Worm (Caenorhabditis elegans) whole organism, late embryonic: ENCODE results near the gene Y69A2AR.1.

ENCODE experiments used
- C08G9.2 ChIP-seq: sonication (generic microtip); optimal IDR thresholded peaks from 2 replicates; lab custom pipeline; 2016; ENCODE audit warnings: mild to moderate bottlenecking, missing genetic modification characterization, moderate library complexity, missing compliant biosample characterization
- C38D4.7 ChIP-seq: fragments of 200-800 bp; sonication (Bioruptor generic); optimal IDR thresholded peaks from 2 replicates; lab custom pipeline; 2018; ENCODE audit warnings: mild to moderate bottlenecking, missing genetic modification characterization, moderate library complexity, missing compliant biosample characterization
- F13H6.1 ChIP-seq: sonication (generic microtip); optimal IDR thresholded peaks from 2 replicates; lab custom pipeline; 2016; ENCODE audit warnings: missing genetic modification characterization, missing compliant biosample characterization
- K09A11.1 ChIP-seq: sonication (generic microtip); optimal IDR thresholded peaks from 2 replicates; lab custom pipeline; 2017; ENCODE audit warnings: antibody characterized with exemption, mild to moderate bottlenecking, missing genetic modification characterization, missing compliant biosample characterization; ENCODE audit not compliant: insufficient read depth
- T23F11.4 ChIP-seq: fragments of 200-800 bp; sonication (Bioruptor generic); optimal IDR thresholded peaks from 2 replicates; lab custom pipeline; 2018; ENCODE audit warnings: mild to moderate bottlenecking, missing genetic modification characterization, missing compliant biosample characterization
- ahr-1 ChIP-seq: sonication (generic microtip); optimal IDR thresholded peaks from 2 replicates; lab custom pipeline; 2016; ENCODE audit warnings: missing genetic modification characterization, missing compliant biosample characterization
- ama-1 ChIP-seq: fragments of 150-350 bp; optimal IDR thresholded peaks from 2 replicates; lab custom pipeline; 2014
- ceh-14 ChIP-seq: sonication (generic microtip); optimal IDR thresholded peaks from 2 replicates; lab custom pipeline; 2016; ENCODE audit warnings: missing genotype, missing genetic modification characterization, missing compliant biosample characterization
- ceh-18 ChIP-seq: sonication (generic microtip); optimal IDR thresholded peaks from 2 replicates; lab custom pipeline; 2016; ENCODE audit warnings: missing genetic modification characterization, missing compliant biosample characterization
- ceh-19 ChIP-seq: fragments of 200-800 bp; sonication (Bioruptor generic); optimal IDR thresholded peaks from 2 replicates; lab custom pipeline; 2018; ENCODE audit warnings: mild to moderate bottlenecking, missing genetic modification characterization, missing compliant biosample characterization
- ceh-2 ChIP-seq: sonication (generic microtip); optimal IDR thresholded peaks from 2 replicates; lab custom pipeline; 2016; ENCODE audit warnings: missing genotype, missing genetic modification characterization, missing compliant biosample characterization
- ceh-22 ChIP-seq: sonication (generic microtip); optimal IDR thresholded peaks from 2 replicates; lab custom pipeline; 2017; ENCODE audit warnings: missing biosample characterization, missing genetic modification characterization
- ceh-24 ChIP-seq: sonication (generic microtip); optimal IDR thresholded peaks from 2 replicates; lab custom pipeline; 2016; ENCODE audit warnings: mild to moderate bottlenecking, missing genetic modification characterization, missing compliant biosample characterization
- ceh-30 ChIP-seq: fragments of 150-350 bp; optimal IDR thresholded peaks from 2 replicates; lab custom pipeline; 2014; ENCODE audit warnings: missing biosample characterization, missing genetic modification characterization
- ceh-31 ChIP-seq: sonication (generic microtip); optimal IDR thresholded peaks from 2 replicates; lab custom pipeline; 2016; ENCODE audit warnings: missing genetic modification characterization, missing compliant biosample characterization
- ceh-34 ChIP-seq: sonication (generic microtip); optimal IDR thresholded peaks from 2 replicates; lab custom pipeline; 2016; ENCODE audit warnings: mild to moderate bottlenecking, missing genetic modification characterization, missing compliant biosample characterization
- ceh-45 ChIP-seq: fragments of 200-800 bp; sonication (Bioruptor generic); IDR thresholded peaks from 2 replicates; pipeline ENCODE4 v1.3.6; 2022; ENCODE audit warnings: missing genetic modification reagents, missing genetic modification characterization, missing compliant biosample characterization
- ceh-48 ChIP-seq: sonication (generic microtip); optimal IDR thresholded peaks from 2 replicates; lab custom pipeline; 2016; ENCODE audit warnings: missing genetic modification characterization, inconsistent platforms, missing compliant biosample characterization
- che-1 ChIP-seq: sonication (generic microtip); optimal IDR thresholded peaks from 2 replicates; lab custom pipeline; 2016; ENCODE audit warnings: mild to moderate bottlenecking, missing genetic modification characterization, missing compliant biosample characterization
- elt-2 ChIP-seq: sonication (generic microtip); optimal IDR thresholded peaks from 2 replicates; lab custom pipeline; 2016; ENCODE audit warnings: missing genetic modification reagents, missing genetic modification characterization, missing compliant biosample characterization
- ets-4 ChIP-seq: sonication (generic microtip); optimal IDR thresholded peaks from 2 replicates; lab custom pipeline; 2016; ENCODE audit warnings: missing genetic modification characterization, missing compliant biosample characterization
- eyg-1 ChIP-seq: sonication (generic microtip); optimal IDR thresholded peaks from 2 replicates; lab custom pipeline; 2016; ENCODE audit warnings: missing genotype, missing genetic modification characterization, missing compliant biosample characterization
- fkh-10 ChIP-seq: fragments of 150-350 bp; optimal IDR thresholded peaks from 2 replicates; lab custom pipeline; 2014; ENCODE audit warnings: missing biosample characterization, missing genetic modification reagents, missing genetic modification characterization
- gmeb-2 ChIP-seq: sonication (generic microtip); optimal IDR thresholded peaks from 2 replicates; lab custom pipeline; 2016; ENCODE audit warnings: missing genetic modification characterization, inconsistent platforms, missing compliant biosample characterization
- hlh-13 ChIP-seq: fragments of 200-800 bp; sonication (Bioruptor generic); optimal IDR thresholded peaks from 2 replicates; lab custom pipeline; 2018; ENCODE audit warnings: mild to moderate bottlenecking, missing genetic modification characterization, missing compliant biosample characterization
- hlh-15 ChIP-seq: sonication (generic microtip); optimal IDR thresholded peaks from 2 replicates; lab custom pipeline; 2016; ENCODE audit warnings: missing genetic modification characterization, missing compliant biosample characterization
- hlh-30 ChIP-seq: sonication (generic microtip); optimal IDR thresholded peaks from 2 replicates; lab custom pipeline; 2017; ENCODE audit warnings: antibody characterized with exemption, missing genetic modification characterization, missing compliant biosample characterization; ENCODE audit not compliant: insufficient read depth
- lim-6 ChIP-seq: sonication (generic microtip); optimal IDR thresholded peaks from 2 replicates; lab custom pipeline; 2016; ENCODE audit warnings: missing genetic modification characterization, missing compliant biosample characterization
- lin-11 ChIP-seq: fragments of 200-800 bp; sonication (Bioruptor generic); optimal IDR thresholded peaks from 2 replicates; lab custom pipeline; 2018; ENCODE audit warnings: mild to moderate bottlenecking, missing genetic modification characterization, missing compliant biosample characterization
- mec-3 ChIP-seq: sonication (generic microtip); optimal IDR thresholded peaks from 2 replicates; lab custom pipeline; 2016; ENCODE audit warnings: borderline replicate concordance, missing genetic modification characterization, missing compliant biosample characterization
- nfya-1 ChIP-seq: sonication (generic microtip); optimal IDR thresholded peaks from 2 replicates; lab custom pipeline; 2017; ENCODE audit warnings: missing genetic modification characterization, mild to moderate bottlenecking, missing compliant biosample characterization, antibody characterized with exemption, moderate library complexity
- nhr-11 ChIP-seq: fragments of 150-350 bp; optimal IDR thresholded peaks from 2 replicates; lab custom pipeline; 2014; ENCODE audit warnings: missing biosample characterization, missing genetic modification characterization
- nhr-232 ChIP-seq: sonication (generic microtip); optimal IDR thresholded peaks from 2 replicates; lab custom pipeline; 2016; ENCODE audit warnings: missing genetic modification characterization, missing compliant biosample characterization
- npax-4 ChIP-seq: sonication (generic microtip); optimal IDR thresholded peaks from 2 replicates; lab custom pipeline; 2016; ENCODE audit warnings: missing genetic modification characterization, missing compliant biosample characterization
- odd-2 ChIP-seq: sonication (generic microtip); optimal IDR thresholded peaks from 2 replicates; lab custom pipeline; 2017; ENCODE audit warnings: antibody characterized with exemption, mild to moderate bottlenecking, missing genetic modification characterization, missing compliant biosample characterization
- pat-9 ChIP-seq: fragments of 200-800 bp; sonication (Bioruptor generic); optimal IDR thresholded peaks from 2 replicates; lab custom pipeline; 2018; ENCODE audit warnings: mild to moderate bottlenecking, missing genetic modification characterization, moderate library complexity, missing compliant biosample characterization
- pha-2 ChIP-seq: sonication (generic microtip); optimal IDR thresholded peaks from 2 replicates; lab custom pipeline; 2017; ENCODE audit warnings: mild to moderate bottlenecking, missing genetic modification characterization, missing compliant biosample characterization
- pha-4 ChIP-seq: fragments of 150-350 bp; optimal IDR thresholded peaks from 2 replicates; lab custom pipeline; 2018; ENCODE audit warnings: missing biosample characterization, missing genetic modification reagents, missing genetic modification characterization
- pqm-1 ChIP-seq: sonication (generic microtip); optimal IDR thresholded peaks from 2 replicates; lab custom pipeline; 2016; ENCODE audit warnings: missing genetic modification characterization, missing compliant biosample characterization
- pros-1 ChIP-seq: fragments of 150-350 bp; optimal IDR thresholded peaks from 2 replicates; lab custom pipeline; 2014; ENCODE audit warnings: missing biosample characterization, missing genetic modification reagents, missing genetic modification characterization
- sdc-2 ChIP-seq: sonication (generic microtip); optimal IDR thresholded peaks from 2 replicates; lab custom pipeline; 2016; ENCODE audit warnings: missing genotype, missing genetic modification characterization, missing compliant biosample characterization
- sox-2 ChIP-seq: fragments of 200-800 bp; sonication (Bioruptor generic); IDR thresholded peaks from 2 replicates; pipeline ENCODE4 v1.3.6; 2022; ENCODE audit warnings: missing genetic modification reagents, missing genetic modification characterization, missing compliant biosample characterization
- tbx-2 ChIP-seq: sonication (generic microtip); optimal IDR thresholded peaks from 2 replicates; lab custom pipeline; 2016; ENCODE audit warnings: missing genetic modification characterization, missing compliant biosample characterization
- ttx-3 ChIP-seq: sonication (generic microtip); optimal IDR thresholded peaks from 2 replicates; lab custom pipeline; 2016; ENCODE audit warnings: missing genetic modification reagents, missing genetic modification characterization, missing compliant biosample characterization
- unc-86 ChIP-seq: sonication (generic microtip); optimal IDR thresholded peaks from 2 replicates; lab custom pipeline; 2016; ENCODE audit warnings: missing genetic modification characterization, missing compliant biosample characterization
- zip-5 ChIP-seq: sonication (generic microtip); optimal IDR thresholded peaks from 2 replicates; lab custom pipeline; 2016; ENCODE audit warnings: missing genetic modification characterization, missing compliant biosample characterization

Y69A2AR.1 gene

DNA sequence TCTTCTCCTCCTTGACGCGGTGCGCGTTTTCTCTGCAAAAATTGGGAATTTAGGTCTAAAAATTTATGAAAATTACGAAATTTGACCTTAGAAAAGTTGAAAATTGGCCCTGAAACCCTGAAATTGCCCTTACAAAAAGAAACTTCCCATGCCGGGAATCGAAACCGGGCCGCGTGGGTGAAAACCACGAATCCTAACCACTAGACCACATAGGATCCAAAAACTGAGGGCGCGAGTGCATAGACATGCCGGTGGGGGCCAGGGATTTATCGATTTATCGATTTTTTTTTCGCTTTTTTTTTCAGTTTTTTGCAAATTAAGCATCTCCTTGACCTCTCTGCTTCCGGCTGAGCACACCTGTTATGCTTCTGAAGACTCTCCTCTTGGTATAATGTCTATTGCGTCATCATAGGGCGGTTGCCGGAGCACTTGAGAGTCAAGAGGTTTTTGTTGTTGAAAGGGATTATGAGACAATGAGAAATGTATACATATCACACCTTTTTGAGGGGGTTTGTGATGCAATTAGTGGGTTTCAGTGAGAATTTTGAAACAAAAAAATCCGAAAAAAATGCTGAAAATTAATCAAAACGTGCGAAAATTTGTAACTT is 27.1 kb upstream of the Y69A2AR.1 start (continued):
- peak; percentile 52 for TF ChIP-seq gmeb-2 (tag; lab: Kevin White, UChicago)
- no peak for TF ChIP-seq lim-6 (tag; lab: Kevin White, UChicago)
- peak; percentile 36 for TF ChIP-seq C08G9.2 (tag; lab: Kevin White, UChicago)
- TF ChIP-seq nfya-1 (tag; lab: Kevin White, UChicago) = no peak
- TF ChIP-seq eyg-1 = no peak
- TF ChIP-seq ets-4 (tag; lab: Kevin White, UChicago) = no peak
- no peak for TF ChIP-seq pha-4
- TF ChIP-seq pqm-1 = no peak
- TF ChIP-seq ceh-2 (tag; lab: Kevin White, UChicago) = no peak
- 0 out of 2 replicates have a peak, but pooled peaks have one; percentile 43 for TF ChIP-seq ceh-45 (GFP tag; lab: Robert Waterston, UW)
- TF ChIP-seq zip-5 (tag; lab: Kevin White, UChicago) = no peak
- TF ChIP-seq pros-1 (tag; lab: Kevin White, UChicago) = no peak
- TF ChIP-seq ceh-22 (tag; lab: Kevin White, UChicago) = no peak
- no peak for TF ChIP-seq mec-3 (tag; lab: Kevin White, UChicago)
- TF ChIP-seq ceh-18 = no peak
- peak; percentile 40 for TF ChIP-seq elt-2
- TF ChIP-seq ttx-3 (tag; lab: Kevin White, UChicago) = peak; percentile 56
- TF ChIP-seq F13H6.1 (tag; lab: Kevin White, UChicago) = no peak
- peak; percentile 50 for TF ChIP-seq T23F11.4 (GFP tag; lab: Kevin White, UChicago)
- peak; percentile 4 for TF ChIP-seq ceh-31 (tag; lab: Kevin White, UChicago)
- no peak for TF ChIP-seq pat-9
- no peak for TF ChIP-seq K09A11.1 (tag; lab: Kevin White, UChicago)
- peak; percentile 43 for TF ChIP-seq unc-86 (tag; lab: Kevin White, UChicago)
- TF ChIP-seq sox-2 (GFP tag; lab: Robert Waterston, UW) = no peak
- TF ChIP-seq ama-1 (lab: Kevin White, UChicago) = no peak
- TF ChIP-seq ceh-30 (tag; lab: Kevin White, UChicago) = no peak
- no peak for TF ChIP-seq hlh-30 (tag; lab: Kevin White, UChicago)
- peak; percentile 13 for TF ChIP-seq ceh-14 (tag; lab: Kevin White, UChicago)
- no peak for TF ChIP-seq odd-2 (tag; lab: Kevin White, UChicago)
- peak; percentile 47 for TF ChIP-seq pha-2 (tag; lab: Kevin White, UChicago)
- no peak for TF ChIP-seq hlh-15 (tag; lab: Kevin White, UChicago)
- peak; percentile 61 for TF ChIP-seq che-1 (tag; lab: Kevin White, UChicago)
- peak; percentile 54 for TF ChIP-seq lin-11 (tag; lab: Kevin White, UChicago)
- no peak for TF ChIP-seq nhr-11 (tag; lab: Kevin White, UChicago)
- TF ChIP-seq npax-4 = no peak
- peak; percentile 14 for TF ChIP-seq ceh-34
- TF ChIP-seq fkh-10 (GFP tag; lab: Kevin White, UChicago) = no peak
- TF ChIP-seq C38D4.7 (GFP tag; lab: Kevin White, UChicago) = peak; percentile 44
- no peak for TF ChIP-seq sdc-2
- no peak for TF ChIP-seq ahr-1 (tag; lab: Kevin White, UChicago)
- TF ChIP-seq ceh-19 (GFP tag; lab: Kevin White, UChicago) = no peak
- peak; percentile 16 for TF ChIP-seq nhr-232 (tag; lab: Kevin White, UChicago)
- TF ChIP-seq ceh-24 (tag; lab: Kevin White, UChicago) = no peak
- peak; percentile 92 for TF ChIP-seq ceh-48 (tag; lab: Kevin White, UChicago)
- peak; percentile 56 for TF ChIP-seq hlh-13
- peak; percentile 42 for TF ChIP-seq tbx-2
- TF ChIP-seq, all 69 proteins: peak for 27
